Fruit fly (Drosophila melanogaster) whole organism, wandering third instar larva: ENCODE data around the gene Fbw5.
A peak's percentile ranks its signal among the peaks of the same experiment; 100 is the strongest.

ENCODE experiments used
- Abd-B ChIP-seq: fragments of >200 bp; optimal IDR thresholded peaks from 2 replicates; lab custom pipeline; 2017; ENCODE audit warnings: missing biosample characterization, missing genetic modification characterization
- Dif ChIP-seq: fragments of 200-275, 200-300 bp; sonication (Bioruptor generic); optimal IDR thresholded peaks from 2 replicates; lab custom pipeline; 2018; ENCODE audit warnings: missing biosample characterization, missing genetic modification characterization; ENCODE audit not compliant: partially characterized antibody
- GATAd ChIP-seq: sonication (Bioruptor generic); optimal IDR thresholded peaks from 2 replicates; lab custom pipeline; 2016; ENCODE audit warnings: missing biosample characterization, missing genetic modification characterization
- Jra ChIP-seq: sonication (Bioruptor generic); optimal IDR thresholded peaks from 2 replicates; lab custom pipeline; 2016; ENCODE audit warnings: missing biosample characterization, missing genetic modification characterization
- Rel ChIP-seq, 2 experiments: fragments of 200-800 bp; sonication (Bioruptor generic) in 1 of 2; optimal IDR thresholded peaks; 2 replicates in 1 of 2; 3 replicates in 1 of 2; lab custom pipeline; 2016 to 2019; ENCODE audit warnings: mild to moderate bottlenecking in 2 of 2, missing biosample characterization in 2 of 2, missing genetic modification characterization in 2 of 2, moderate library complexity in 1 of 2
- Sp1 ChIP-seq: fragments of 200-800 bp; sonication (Bioruptor generic); optimal IDR thresholded peaks from 3 replicates; lab custom pipeline; 2019; ENCODE audit warnings: missing biosample characterization, mild to moderate bottlenecking, missing genetic modification characterization, moderate library complexity
- Vsx2 ChIP-seq: fragments of 200-300, 225-300 bp; sonication (Bioruptor generic); optimal IDR thresholded peaks from 2 replicates; lab custom pipeline; 2018; ENCODE audit warnings: missing biosample characterization, missing genetic modification characterization; ENCODE audit not compliant: partially characterized antibody
- ey ChIP-seq: fragments of 200-800 bp; sonication (Bioruptor generic); optimal IDR thresholded peaks from 2 replicates; lab custom pipeline; 2016; ENCODE audit warnings: missing biosample characterization, missing genetic modification characterization
- pan ChIP-seq: fragments of >200 bp; optimal IDR thresholded peaks from 2 replicates; lab custom pipeline; 2017
- usp ChIP-seq: fragments of >200 bp; optimal IDR thresholded peaks from 2 replicates; lab custom pipeline; 2017; ENCODE audit warnings: missing biosample characterization, missing genetic modification characterization

DNA sequence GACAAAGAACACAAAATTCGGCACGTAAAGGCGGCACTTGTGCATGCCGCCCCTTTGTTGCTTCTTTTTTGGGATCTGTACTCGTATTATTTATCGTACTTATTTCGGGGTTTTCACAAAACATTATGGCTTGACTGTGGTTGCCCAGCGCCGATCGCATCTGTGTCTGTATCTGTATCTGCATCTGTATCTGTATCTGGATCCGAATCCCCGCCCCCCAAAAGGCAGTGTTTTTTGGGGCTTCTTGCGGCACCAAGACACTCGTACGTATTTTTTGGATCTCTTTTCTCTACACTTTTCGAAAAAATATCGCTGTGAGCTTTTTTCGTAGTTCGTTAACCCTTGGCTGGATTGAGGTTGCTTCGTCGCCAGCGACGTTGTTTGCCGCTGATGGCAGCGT is 21.9 kb upstream of the Fbw5 start:
- TF ChIP-seq Dif (GFP tag; lab: Kevin White, UChicago) (peak; percentile 24), Sp1 (peak; percentile 18), ey (no peak), usp (GFP tag; lab: Kevin White, UChicago) (no peak), Abd-B (GFP tag; lab: Kevin White, UChicago) (no peak), Vsx2 (GFP tag; lab: Kevin White, UChicago) (no peak), Jra (GFP tag; lab: Kevin White, UChicago) (no peak), Rel (GFP tag; optimal IDR thresholded peaks at IDR 0.05; lab: Kevin White, UChicago) (no peak), Rel (tag; optimal IDR thresholded peaks at IDR 0.05; lab: Kevin White, UChicago) (peak; percentile 88), GATAd (GFP tag; lab: Kevin White, UChicago) (no peak), pan (lab: Kevin White, UChicago) (no peak)
